Worm (Caenorhabditis elegans): ENCODE measurements around the gene F09C6.16.

DNA sequence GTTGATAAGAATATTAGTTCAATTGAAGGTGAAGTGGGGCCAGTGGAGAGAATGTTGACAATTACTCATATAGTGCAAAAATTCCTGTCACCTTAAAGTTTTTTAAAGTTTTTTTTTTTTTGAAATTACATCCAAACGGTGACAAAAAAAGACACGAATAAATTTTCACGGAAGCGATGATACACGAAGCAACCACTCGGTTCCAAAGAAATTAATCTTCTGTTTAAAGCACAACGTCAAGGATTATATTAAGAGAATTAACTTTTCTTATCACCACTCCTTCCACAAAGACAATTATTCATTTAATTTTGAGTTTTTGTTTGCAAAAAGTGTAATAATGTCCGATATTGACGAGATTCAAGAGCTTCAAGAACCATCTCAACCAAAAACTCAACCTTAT lies 44.4 kb downstream of the F09C6.16 start, which contains the start of gene clec-28:
- TF ChIP-seq lir-1 (GFP tag; conservative IDR thresholded peaks at IDR 0.05) (no peak), ztf-6 (GFP tag; IDR thresholded peaks at IDR 0.05) (no peak)

Data from whole organism, young adult.